Fruit fly (Drosophila melanogaster): ENCODE results near the gene nes.

Gene nes

DNA sequence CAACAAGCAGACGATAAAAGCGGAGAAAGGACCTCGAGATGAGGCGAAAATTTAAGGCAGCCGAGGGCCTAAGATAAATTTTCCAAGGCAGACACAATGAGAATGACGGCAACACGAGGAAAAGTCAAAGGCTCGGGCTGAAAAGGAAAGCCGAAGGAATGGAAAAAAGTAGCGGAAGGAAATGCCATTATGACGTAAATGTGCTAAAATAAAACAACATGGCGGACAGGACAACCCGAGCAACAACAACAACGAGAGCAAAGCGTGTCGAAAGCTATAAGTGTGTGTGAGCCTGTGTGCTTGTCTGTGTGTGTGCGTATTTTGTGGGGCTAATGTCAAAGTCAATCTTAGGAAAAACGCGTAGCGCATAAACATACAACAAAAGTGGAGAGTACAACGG, 31.0 kb downstream of the nes start (continued):
- 0 out of 2 replicates have a peak, but pooled peaks have one; percentile 11 for TF ChIP-seq rib (GFP tag; IDR thresholded peaks at IDR 0.05)
- no peak for TF ChIP-seq luna (GFP tag; optimal IDR thresholded peaks at IDR 0.05)

DNA sequence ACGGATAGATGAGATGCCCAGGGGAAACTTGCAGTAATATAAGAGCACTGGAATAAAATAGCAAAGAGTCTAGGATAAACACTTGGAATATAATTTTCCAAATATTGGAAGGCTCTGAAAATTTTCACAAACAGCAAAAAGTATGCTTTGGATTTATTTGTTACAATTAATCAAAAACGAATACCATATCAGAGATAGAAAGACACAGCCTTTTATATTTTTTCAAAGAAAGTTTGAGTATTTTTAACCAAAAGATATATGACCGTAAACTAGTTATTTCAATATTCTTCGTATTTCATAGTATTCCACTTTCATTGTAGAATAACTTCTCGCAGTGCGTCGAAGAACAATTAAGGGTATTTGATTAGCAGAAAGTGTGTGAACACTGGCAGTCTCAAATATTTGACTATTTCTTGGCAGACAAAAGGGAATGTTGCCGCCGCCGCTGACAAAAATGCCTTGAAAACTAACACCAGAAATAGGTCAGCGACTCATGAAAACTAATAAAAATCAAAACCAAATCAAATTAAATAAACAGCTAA, 31.6 kb downstream of the nes start:
- TF ChIP-seq CG31441 (GFP tag; IDR thresholded peaks at IDR 0.05): 0 out of 2 replicates have a peak, but pooled peaks have one; percentile 31
- peak; percentile 18 for TF ChIP-seq CG11504 (tag; optimal IDR thresholded peaks at IDR 0.05)
- TF ChIP-seq Nf-YB (GFP tag; optimal IDR thresholded peaks at IDR 0.05): no peak
- TF ChIP-seq gcm2 (GFP tag; optimal IDR thresholded peaks at IDR 0.05): no peak
- no peak for TF ChIP-seq H15 (GFP tag; IDR thresholded peaks at IDR 0.05)
- no peak for TF ChIP-seq crp (GFP tag; optimal IDR thresholded peaks at IDR 0.05)
- TF ChIP-seq CG33557 (GFP tag; optimal IDR thresholded peaks at IDR 0.05): no peak
- no peak for TF ChIP-seq dati (GFP tag; IDR thresholded peaks at IDR 0.05)
- peak; percentile 5 for TF ChIP-seq trem (tag; optimal IDR thresholded peaks at IDR 0.05)
- TF ChIP-seq CG4360 (GFP tag; IDR thresholded peaks at IDR 0.05): no peak
- no peak for TF ChIP-seq onecut (GFP tag; IDR thresholded peaks at IDR 0.05)
- no peak for TF ChIP-seq CG15696 (tag; optimal IDR thresholded peaks at IDR 0.05)
- TF ChIP-seq Mrtf (GFP tag; IDR thresholded peaks at IDR 0.05): no peak
- no peak for TF ChIP-seq Nf-YA (GFP tag; IDR thresholded peaks at IDR 0.05)
- no peak for TF ChIP-seq otp (GFP tag; IDR thresholded peaks at IDR 0.05)
- TF ChIP-seq CG7839 (tag; optimal IDR thresholded peaks at IDR 0.05): peak; percentile 9
- TF ChIP-seq CoRest (tag; optimal IDR thresholded peaks at IDR 0.05): peak; percentile 5
- TF ChIP-seq CG30431 (GFP tag; optimal IDR thresholded peaks at IDR 0.05): no peak
- peak; percentile 15 for TF ChIP-seq CG8359 (GFP tag; optimal IDR thresholded peaks at IDR 0.05; ENCODE audit: borderline replicate concordance)
- TF ChIP-seq Doc3 (GFP tag; IDR thresholded peaks at IDR 0.05; ENCODE audit: partially characterized antibody): no peak
- TF ChIP-seq cg (GFP tag; optimal IDR thresholded peaks at IDR 0.05): no peak
- no peak for TF ChIP-seq Oli (tag; optimal IDR thresholded peaks at IDR 0.05)
- no peak for TF ChIP-seq corto (GFP tag; optimal IDR thresholded peaks at IDR 0.05)
- TF ChIP-seq dan (GFP tag; IDR thresholded peaks at IDR 0.05): no peak
- TF ChIP-seq CG3838 (GFP tag; optimal IDR thresholded peaks at IDR 0.05): no peak
- TF ChIP-seq CG1832 (GFP tag; optimal IDR thresholded peaks at IDR 0.05): no peak
- TF ChIP-seq CG11696 (GFP tag; IDR thresholded peaks at IDR 0.05): no peak
- no peak for TF ChIP-seq vnd (GFP tag; IDR thresholded peaks at IDR 0.05; ENCODE audit: partially characterized antibody)
- TF ChIP-seq Sox102F (GFP tag; optimal IDR thresholded peaks at IDR 0.05): peak; percentile 22
- no peak for TF ChIP-seq Optix (GFP tag; IDR thresholded peaks at IDR 0.05)
- TF ChIP-seq al (GFP tag; IDR thresholded peaks at IDR 0.05): no peak
- no peak for TF ChIP-seq Dbx (GFP tag; IDR thresholded peaks at IDR 0.05)
- TF ChIP-seq eve (GFP tag; optimal IDR thresholded peaks at IDR 0.05): peak in 1 of 2 experiments; percentile 14
- TF ChIP-seq CG15011 (GFP tag; optimal IDR thresholded peaks at IDR 0.05): no peak
- TF ChIP-seq CG13123 (GFP tag; optimal IDR thresholded peaks at IDR 0.05): no peak
- TF ChIP-seq gcm (GFP tag; optimal IDR thresholded peaks at IDR 0.05): peak; percentile 8
- peak; percentile 53; the same call in 2 of the 3 replicates for TF ChIP-seq CG17361 (GFP tag; IDR thresholded peaks at IDR 0.05)
- TF ChIP-seq peb (GFP tag; IDR thresholded peaks at IDR 0.05): no peak
- TF ChIP-seq Hr78 (GFP tag; optimal IDR thresholded peaks at IDR 0.05): no peak
- no peak for TF ChIP-seq zf30C (GFP tag; optimal IDR thresholded peaks at IDR 0.05)
- no peak for TF ChIP-seq ase (GFP tag; IDR thresholded peaks at IDR 0.05)
- no peak for TF ChIP-seq CG2889 (GFP tag; IDR thresholded peaks at IDR 0.05)
- no peak for TF ChIP-seq CG6272 (GFP tag; IDR thresholded peaks at IDR 0.05)
- TF ChIP-seq E2f2 (GFP tag; IDR thresholded peaks at IDR 0.05): no peak
- TF ChIP-seq CG9932 (GFP tag; IDR thresholded peaks at IDR 0.05): no peak
- TF ChIP-seq gem (tag; optimal IDR thresholded peaks at IDR 0.05): peak; percentile 51
- TF ChIP-seq CG43689 (GFP tag; IDR thresholded peaks at IDR 0.05): no peak

Data from whole organism, embryonic.